Fruit fly (Drosophila melanogaster) whole organism, embryonic: ENCODE data around the gene CG33941.

Source experiments
- Abd-B ChIP-seq: fragments of 200-800 bp; sonication (Bioruptor generic); optimal IDR thresholded peaks from 2 replicates; lab custom pipeline; 2018; ENCODE audit warnings: missing biosample characterization, mild to moderate bottlenecking, missing genetic modification characterization, moderate library complexity
- Antp ChIP-seq: fragments of 200-800 bp; sonication (Bioruptor generic); optimal IDR thresholded peaks from 3 replicates; lab custom pipeline; 2016; ENCODE audit warnings: missing biosample characterization, missing genetic modification characterization
- Asciz ChIP-seq: fragments of 200-800 bp; sonication (Bioruptor generic); optimal IDR thresholded peaks from 2 replicates; lab custom pipeline; 2017; ENCODE audit warnings: missing biosample characterization, mild to moderate bottlenecking, missing genetic modification characterization, missing genetic modification reagents
- Atf6 ChIP-seq: fragments of 200-800 bp; sonication (Bioruptor generic); IDR thresholded peaks from 2 replicates; pipeline ENCODE4 v1.3.6; 2022; ENCODE audit warnings: missing biosample characterization, missing genetic modification characterization
- BEAF-32 ChIP-seq: fragments of 200-800 bp; sonication (Bioruptor generic); optimal IDR thresholded peaks from 3 replicates; lab custom pipeline; 2017; ENCODE audit warnings: missing biosample characterization, missing genetic modification characterization, mild to moderate bottlenecking, moderate library complexity, missing genetic modification reagents
- CG1024 ChIP-seq: fragments of 200-800 bp; sonication (Bioruptor generic); IDR thresholded peaks from 2 replicates; pipeline ENCODE4 v1.3.6; 2022; ENCODE audit warnings: missing biosample characterization, missing genetic modification characterization
- CG10274 ChIP-seq: fragments of 200-800 bp; sonication (Bioruptor generic); optimal IDR thresholded peaks from 3 replicates; lab custom pipeline; 2017; ENCODE audit warnings: missing biosample characterization, mild to moderate bottlenecking, missing genetic modification characterization
- CG10654 ChIP-seq: fragments of 200-800 bp; sonication (Bioruptor generic); optimal IDR thresholded peaks from 2 replicates; lab custom pipeline; 2016; ENCODE audit warnings: missing biosample characterization, missing genetic modification characterization
- CG11696 ChIP-seq: fragments of 200-800 bp; sonication (Bioruptor generic); IDR thresholded peaks from 2 replicates; pipeline ENCODE4 v1.3.6; 2022; ENCODE audit warnings: missing biosample characterization, missing genetic modification characterization
- CG12219 ChIP-seq: fragments of 200-800 bp; sonication (Bioruptor generic); optimal IDR thresholded peaks from 3 replicates; lab custom pipeline; 2018; ENCODE audit warnings: missing biosample characterization, mild to moderate bottlenecking, missing genetic modification characterization
- CG13624 ChIP-seq: fragments of 200-800 bp; sonication (Bioruptor generic); optimal IDR thresholded peaks from 2 replicates; lab custom pipeline; 2016; ENCODE audit warnings: missing biosample characterization, missing genetic modification characterization
- CG15479 ChIP-seq: fragments of 200-800 bp; sonication (Bioruptor generic); optimal IDR thresholded peaks from 3 replicates; lab custom pipeline; 2019; ENCODE audit warnings: missing biosample characterization, mild to moderate bottlenecking, missing genetic modification characterization, moderate library complexity
- CG1603 ChIP-seq: fragments of 200-800 bp; sonication (Bioruptor generic); optimal IDR thresholded peaks from 2 replicates; lab custom pipeline; 2019; ENCODE audit warnings: missing biosample characterization, mild to moderate bottlenecking, missing genetic modification characterization, moderate library complexity
- CG31388 ChIP-seq: fragments of 200-800 bp; sonication (Bioruptor generic); optimal IDR thresholded peaks from 2 replicates; lab custom pipeline; 2016; ENCODE audit warnings: missing biosample characterization, missing genetic modification characterization
- CG34224 ChIP-seq: fragments of 200-800 bp; sonication (Bioruptor generic); IDR thresholded peaks from 3 replicates; pipeline ENCODE4 v1.3.6; 2022; ENCODE audit warnings: missing biosample characterization, missing genetic modification characterization; ENCODE audit not compliant: partially characterized antibody
- CG4617 ChIP-seq: fragments of 200-800 bp; sonication (Bioruptor generic); optimal IDR thresholded peaks from 3 replicates; lab custom pipeline; 2016; ENCODE audit warnings: missing biosample characterization, missing genetic modification characterization, borderline replicate concordance
- Dad ChIP-seq: fragments of 200-800 bp; sonication (Bioruptor generic); optimal IDR thresholded peaks from 3 replicates; lab custom pipeline; 2016; ENCODE audit warnings: missing biosample characterization, missing genetic modification characterization
- Dll ChIP-seq: fragments of 200-800 bp; sonication (Bioruptor generic); IDR thresholded peaks from 4 replicates; pipeline ENCODE4 v1.3.6; 2022; ENCODE audit warnings: missing biosample characterization, missing genetic modification characterization; ENCODE audit not compliant: partially characterized antibody
- Doc3 ChIP-seq: fragments of 200-800 bp; sonication (Bioruptor generic); IDR thresholded peaks from 3 replicates; pipeline ENCODE4 v1.3.6; 2022; ENCODE audit warnings: missing biosample characterization, missing genetic modification characterization; ENCODE audit not compliant: partially characterized antibody
- E2f2 ChIP-seq: fragments of 200-800 bp; sonication (Bioruptor generic); IDR thresholded peaks from 2 replicates; pipeline ENCODE4 v1.3.6; 2022; ENCODE audit warnings: missing biosample characterization, missing genetic modification characterization
- GATAe ChIP-seq: fragments of 200-800 bp; sonication (Bioruptor generic); conservative IDR thresholded peaks from 2 replicates; pipeline ENCODE4 v1.3.6; 2022; ENCODE audit warnings: missing biosample characterization, missing genetic modification characterization
- Gsc ChIP-seq: fragments of 200-800 bp; sonication (Bioruptor generic); IDR thresholded peaks from 2 replicates; pipeline ENCODE4 v1.3.6; 2022; ENCODE audit warnings: missing biosample characterization, missing genetic modification characterization
- Mrtf ChIP-seq: fragments of 200-800 bp; sonication (Bioruptor generic); IDR thresholded peaks from 3 replicates; pipeline ENCODE4 v1.3.6; 2022; ENCODE audit warnings: missing biosample characterization, missing genetic modification characterization
- Neu2 ChIP-seq: fragments of 200-800 bp; sonication (Bioruptor generic); optimal IDR thresholded peaks from 3 replicates; lab custom pipeline; 2016; ENCODE audit warnings: missing biosample characterization, missing genetic modification characterization, borderline replicate concordance
- NfI ChIP-seq: fragments of 200-800 bp; sonication (Bioruptor generic); optimal IDR thresholded peaks from 3 replicates; lab custom pipeline; 2018; ENCODE audit warnings: missing biosample characterization, mild to moderate bottlenecking, missing genetic modification characterization, moderate library complexity
- Stat92E ChIP-seq, 3 experiments: fragments of >200 bp in 2 of 3; fragments of 200-800 bp in 1 of 3; sonication (Bioruptor generic) in 1 of 3; optimal IDR thresholded peaks; 2 replicates each; lab custom pipeline; 2017 to 2019; ENCODE audit warnings: missing biosample characterization in 3 of 3, missing genetic modification characterization in 3 of 3, mild to moderate bottlenecking in 1 of 3, moderate library complexity in 1 of 3
- danr ChIP-seq: fragments of 200-800 bp; sonication (Bioruptor generic); IDR thresholded peaks from 2 replicates; pipeline ENCODE4 v1.3.6; 2022; ENCODE audit warnings: missing biosample characterization, missing genetic modification characterization
- eve ChIP-seq, 2 experiments: fragments of >200 bp; optimal IDR thresholded peaks; 2 replicates each; lab custom pipeline; 2017; ENCODE audit warnings: missing biosample characterization in 2 of 2, missing genetic modification characterization in 2 of 2
- exex ChIP-seq: fragments of 200-800 bp; sonication (Bioruptor generic); optimal IDR thresholded peaks from 4 replicates; lab custom pipeline; 2018; ENCODE audit warnings: missing biosample characterization, mild to moderate bottlenecking, missing genetic modification characterization, moderate library complexity
- ftz-f1 ChIP-seq: fragments of 200-800 bp; sonication (Bioruptor generic); optimal IDR thresholded peaks from 2 replicates; lab custom pipeline; 2016; ENCODE audit warnings: missing biosample characterization, missing genetic modification characterization
- hth ChIP-seq: fragments of >200 bp; optimal IDR thresholded peaks from 2 replicates; lab custom pipeline; 2017; ENCODE audit warnings: inconsistent platforms
- inv ChIP-seq: fragments of 200-800 bp; sonication (Bioruptor generic); IDR thresholded peaks from 2 replicates; pipeline ENCODE4 v1.3.6; 2022; ENCODE audit warnings: missing biosample characterization, missing genetic modification characterization; ENCODE audit not compliant: partially characterized antibody
- maf-S ChIP-seq: fragments of 200-800 bp; sonication (Bioruptor generic); optimal IDR thresholded peaks from 2 replicates; lab custom pipeline; 2016; ENCODE audit warnings: missing biosample characterization, missing genetic modification characterization
- oc ChIP-seq: fragments of 200-800 bp; sonication (Bioruptor generic); optimal IDR thresholded peaks from 2 replicates; lab custom pipeline; 2018; ENCODE audit warnings: missing biosample characterization, mild to moderate bottlenecking, missing genetic modification characterization, moderate library complexity
- onecut ChIP-seq: fragments of 200-800 bp; sonication (Bioruptor generic); IDR thresholded peaks from 2 replicates; pipeline ENCODE4 v1.3.6; 2022; ENCODE audit warnings: missing biosample characterization, missing genetic modification characterization
- scrt ChIP-seq: fragments of 200-800 bp; sonication (Bioruptor generic); optimal IDR thresholded peaks from 2 replicates; lab custom pipeline; 2018; ENCODE audit warnings: missing biosample characterization, mild to moderate bottlenecking, missing genetic modification characterization, moderate library complexity
- sima ChIP-seq: fragments of 200-800 bp; sonication (Bioruptor generic); optimal IDR thresholded peaks from 2 replicates; lab custom pipeline; 2016; ENCODE audit warnings: missing biosample characterization, missing genetic modification characterization
- ssp ChIP-seq: fragments of 200-800 bp; sonication (Bioruptor generic); IDR thresholded peaks from 2 replicates; pipeline ENCODE4 v1.3.6; 2022; ENCODE audit warnings: missing biosample characterization, missing genetic modification characterization
- stwl ChIP-seq: fragments of 200-800 bp; sonication (Bioruptor generic); optimal IDR thresholded peaks from 3 replicates; lab custom pipeline; 2018; ENCODE audit warnings: missing biosample characterization, mild to moderate bottlenecking, missing genetic modification characterization, moderate library complexity
- tgo ChIP-seq: fragments of 200-800 bp; sonication (Bioruptor generic); IDR thresholded peaks from 3 replicates; pipeline ENCODE4 v1.3.6; 2022; ENCODE audit warnings: missing biosample characterization, missing genetic modification characterization
- tin ChIP-seq: fragments of 200-800 bp; sonication (Bioruptor generic); optimal IDR thresholded peaks from 3 replicates; lab custom pipeline; 2016; ENCODE audit warnings: missing biosample characterization, missing genetic modification characterization
- tll ChIP-seq, 2 experiments: fragments of 200-800 bp in 1 of 2; fragments of >200 bp in 1 of 2; sonication (Bioruptor generic) in 1 of 2; optimal IDR thresholded peaks; 2 replicates each; lab custom pipeline; 2017 to 2019; ENCODE audit warnings: missing biosample characterization in 2 of 2, missing genetic modification characterization in 2 of 2, mild to moderate bottlenecking in 1 of 2, moderate library complexity in 1 of 2
- toy ChIP-seq: fragments of 200-800 bp; sonication (Bioruptor generic); IDR thresholded peaks from 2 replicates; pipeline ENCODE4 v1.3.6; 2022; ENCODE audit warnings: missing biosample characterization, missing genetic modification characterization
- twi ChIP-seq: fragments of 200-800 bp; optimal IDR thresholded peaks from 2 replicates; lab custom pipeline; 2019; ENCODE audit warnings: missing biosample characterization, mild to moderate bottlenecking, missing genetic modification characterization, moderate library complexity
- tx ChIP-seq: fragments of 200-800 bp; sonication (Bioruptor generic); optimal IDR thresholded peaks from 2 replicates; lab custom pipeline; 2016; ENCODE audit warnings: missing biosample characterization, missing genetic modification characterization

The CG33941 gene

DNA sequence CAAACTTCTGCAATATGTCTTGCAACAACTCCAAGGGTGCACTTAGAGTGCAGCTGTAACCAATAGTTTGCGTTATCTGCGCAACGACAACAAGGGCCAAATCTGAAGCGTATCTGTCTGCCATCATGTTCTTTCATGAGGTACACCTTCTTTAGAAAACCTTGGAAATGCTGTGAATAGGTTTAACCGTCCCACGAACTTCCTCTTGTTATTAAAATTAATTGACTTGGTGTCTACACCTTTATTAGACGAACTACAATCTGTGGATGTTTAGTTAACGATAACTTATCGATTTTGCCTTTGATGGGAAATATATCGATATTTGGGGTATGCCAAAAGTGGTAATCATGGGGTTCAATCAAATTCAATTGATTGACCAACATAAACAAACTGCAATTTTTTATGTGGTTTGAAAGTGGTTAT is 743 bp upstream of the CG33941 start, which contains the start of gene Taf3 (continued):
- TF ChIP-seq tin (GFP tag; lab: Kevin White, UChicago) (no peak), CG11696 (GFP tag; lab: Robert Waterston, UW) (no peak), Atf6 (GFP tag; lab: Robert Waterston, UW) (no peak), CG1024 (peak; percentile 84), CG1603 (tag; lab: Kevin White, UChicago) (peak; percentile 75), CG13624 (GFP tag; lab: Kevin White, UChicago) (no peak), NfI (GFP tag; lab: Kevin White, UChicago) (no peak), toy (GFP tag; lab: Robert Waterston, UW) (no peak), CG15479 (GFP tag; lab: Kevin White, UChicago) (peak; percentile 75), Gsc (GFP tag; lab: Robert Waterston, UW) (no peak), sima (GFP tag; lab: Kevin White, UChicago) (no peak), BEAF-32 (peak; percentile 67), Doc3 (GFP tag; lab: Robert Waterston, UW) (peak; percentile 42; the same call in 1 of the 3 replicates), tgo (GFP tag; lab: Robert Waterston, UW) (no peak), eve (GFP tag; optimal IDR thresholded peaks at IDR 0.05; lab: Kevin White, UChicago) (peak in 1 of 2 experiments; percentile 60), danr (GFP tag; lab: Robert Waterston, UW) (no peak), Mrtf (GFP tag; lab: Robert Waterston, UW) (no peak), stwl (tag; lab: Kevin White, UChicago) (peak; percentile 34), Stat92E (GFP tag; optimal IDR thresholded peaks at IDR 0.05; lab: Kevin White, UChicago) (peak in 1 of 3 experiments; percentile 46), CG10274 (GFP tag; lab: Kevin White, UChicago) (no peak), Dad (GFP tag; lab: Kevin White, UChicago) (no peak), Dll (GFP tag; lab: Robert Waterston, UW) (peak; percentile 59; the same call in 3 of the 4 replicates), hth (lab: Kevin White, UChicago) (no peak), CG4617 (GFP tag; lab: Kevin White, UChicago) (peak; percentile 59), Asciz (GFP tag; lab: Kevin White, UChicago) (no peak), E2f2 (GFP tag; lab: Robert Waterston, UW) (peak; percentile 16; the same call in 1 of the 2 replicates), ftz-f1 (GFP tag; lab: Kevin White, UChicago) (no peak), GATAe (GFP tag; lab: Robert Waterston, UW) (no peak), Neu2 (peak; percentile 92), tll (GFP tag; optimal IDR thresholded peaks at IDR 0.05; lab: Kevin White, UChicago) (no peak), exex (tag; lab: Kevin White, UChicago) (no peak), CG10654 (no peak), twi (tag; lab: Kevin White, UChicago) (no peak), inv (GFP tag; lab: Robert Waterston, UW) (0 out of 2 replicates have a peak, but pooled peaks have one; percentile 17), Abd-B (GFP tag; lab: Kevin White, UChicago) (no peak), scrt (GFP tag; lab: Kevin White, UChicago) (no peak), oc (no peak), CG34224 (GFP tag; lab: Robert Waterston, UW) (peak; percentile 69), ssp (GFP tag; lab: Robert Waterston, UW) (peak; percentile 79), CG12219 (GFP tag; lab: Kevin White, UChicago) (no peak), CG31388 (no peak), onecut (0 out of 2 replicates have a peak, but pooled peaks have one; percentile 11), Antp (GFP tag; lab: Kevin White, UChicago) (no peak), maf-S (GFP tag; lab: Kevin White, UChicago) (no peak), tx (GFP tag; lab: Kevin White, UChicago) (no peak)
